Worm (Caenorhabditis elegans) whole organism, L4 larva: Measurements from ENCODE around the gene smrd-1.

ENCODE experiments used
- F44E2.7 ChIP-seq: fragments of 200-800 bp; sonication (Bioruptor generic); IDR thresholded peaks from 2 replicates; pipeline ENCODE4 v2.1.2; 2022; ENCODE audit warnings: missing genetic modification characterization, missing compliant biosample characterization
- T26A8.4 ChIP-seq: fragments of 200-800 bp; sonication (Bioruptor generic); IDR thresholded peaks from 2 replicates; pipeline ENCODE4 v1.3.6; 2022; ENCODE audit warnings: missing genetic modification characterization, missing compliant biosample characterization
- Y75B8A.6 ChIP-seq: fragments of 200-800 bp; sonication (Bioruptor generic); IDR thresholded peaks from 2 replicates; pipeline ENCODE4 v1.3.6; 2022; ENCODE audit warnings: missing genetic modification reagents, missing genetic modification characterization, missing compliant biosample characterization
- aha-1 ChIP-seq: fragments of 150-350 bp; peaks from one replicate; lab custom pipeline; 2014; ENCODE audit warnings: missing biosample characterization, missing genetic modification characterization
- arid-1 ChIP-seq: fragments of 200-800 bp; sonication (Bioruptor generic); conservative IDR thresholded peaks from 2 replicates; pipeline ENCODE4 v1.3.6; 2022; ENCODE audit warnings: missing genetic modification reagents, missing genetic modification characterization, missing compliant biosample characterization
- ceh-28 ChIP-seq: fragments of 150-350 bp; optimal IDR thresholded peaks from 2 replicates; lab custom pipeline; 2014; ENCODE audit warnings: missing biosample characterization, missing genetic modification reagents, missing genetic modification characterization
- ceh-44 ChIP-seq: fragments of 200-800 bp; sonication (Bioruptor generic); IDR thresholded peaks from 2 replicates; pipeline ENCODE4 v1.3.6; 2022; ENCODE audit warnings: missing genetic modification reagents, missing genetic modification characterization, missing compliant biosample characterization
- dmd-9 ChIP-seq: fragments of 200-800 bp; sonication (Bioruptor generic); IDR thresholded peaks from 2 replicates; pipeline ENCODE4 v1.3.6; 2022; ENCODE audit warnings: missing genetic modification reagents, missing genetic modification characterization, missing compliant biosample characterization
- egl-27 ChIP-seq: sonication (generic microtip); optimal IDR thresholded peaks from 3 replicates; lab custom pipeline; 2017; ENCODE audit warnings: missing biosample characterization, missing genetic modification reagents, missing genetic modification characterization
- egl-43 ChIP-seq: fragments of 200-800 bp; sonication (Bioruptor generic); IDR thresholded peaks from 2 replicates; pipeline ENCODE4 v1.3.6; 2022; ENCODE audit warnings: missing genetic modification reagents, missing genetic modification characterization, missing compliant biosample characterization
- fkh-10 ChIP-seq: fragments of 150-350 bp; optimal IDR thresholded peaks from 2 replicates; lab custom pipeline; 2014; ENCODE audit warnings: missing biosample characterization, missing genetic modification reagents, missing genetic modification characterization
- hif-1 ChIP-seq, 2 experiments: sonication (generic microtip); optimal IDR thresholded peaks; 2 replicates each; lab custom pipeline; 2016 to 2017; ENCODE audit warnings: missing compliant biosample characterization in 2 of 2, missing genetic modification characterization in 2 of 2, missing genetic modification reagents in 2 of 2, missing genotype in 2 of 2, mild to moderate bottlenecking in 1 of 2
- hlh-30 ChIP-seq: sonication (generic microtip); optimal IDR thresholded peaks from 2 replicates; lab custom pipeline; 2017; ENCODE audit warnings: antibody characterized with exemption, mild to moderate bottlenecking, missing genetic modification characterization, missing compliant biosample characterization; ENCODE audit not compliant: insufficient read depth
- hmg-1.1 ChIP-seq: fragments of 200-800 bp; sonication (Bioruptor generic); IDR thresholded peaks from 2 replicates; pipeline ENCODE4 v1.3.6; 2022; ENCODE audit warnings: missing genetic modification reagents, missing genetic modification characterization, missing compliant biosample characterization
- jun-1 ChIP-seq: fragments of 150-350 bp; optimal IDR thresholded peaks from 2 replicates; lab custom pipeline; 2014; ENCODE audit warnings: missing biosample characterization, missing genetic modification reagents, missing genetic modification characterization
- lsy-2 ChIP-seq, 2 experiments: fragments of 150-350 bp in 1 of 2; sonication (generic microtip) in 1 of 2; optimal IDR thresholded peaks; 2 replicates each; lab custom pipeline; 2014 to 2017; ENCODE audit warnings: missing biosample characterization in 2 of 2, missing genetic modification characterization in 2 of 2
- madf-5 ChIP-seq, 2 experiments: fragments of 200-800 bp; sonication (Bioruptor generic); IDR thresholded peaks; 2 replicates each; pipeline ENCODE4 v1.3.6; 2022; ENCODE audit warnings: missing compliant biosample characterization in 2 of 2, missing genetic modification characterization in 2 of 2
- mdl-1 ChIP-seq, 2 experiments: fragments of 150-350 bp in 1 of 2; sonication (generic microtip) in 1 of 2; optimal IDR thresholded peaks; 2 replicates each; lab custom pipeline; 2014 to 2017; ENCODE audit warnings: missing biosample characterization in 2 of 2, missing genetic modification characterization in 2 of 2
- mep-1 ChIP-seq: fragments of 150-350 bp; sonication (generic microtip); optimal IDR thresholded peaks from 3 replicates; lab custom pipeline; 2014; ENCODE audit warnings: missing biosample characterization, missing genetic modification characterization
- mes-2 ChIP-seq: sonication (generic microtip); optimal IDR thresholded peaks from 2 replicates; lab custom pipeline; 2016; ENCODE audit warnings: missing genotype, mild to moderate bottlenecking, missing genetic modification characterization, missing compliant biosample characterization; ENCODE audit not compliant: poor library complexity, severe bottlenecking
- nhr-10 ChIP-seq: fragments of 150-350 bp; optimal IDR thresholded peaks from 2 replicates; lab custom pipeline; 2014; ENCODE audit warnings: missing biosample characterization, missing genetic modification characterization
- nhr-111 ChIP-seq: fragments of 200-800 bp; sonication (Bioruptor generic); optimal IDR thresholded peaks from 2 replicates; lab custom pipeline; 2018; ENCODE audit warnings: mild to moderate bottlenecking, missing genetic modification characterization, missing compliant biosample characterization
- nhr-25 ChIP-seq: sonication (generic microtip); optimal IDR thresholded peaks from 2 replicates; lab custom pipeline; 2017; ENCODE audit warnings: missing genetic modification characterization, mild to moderate bottlenecking, missing compliant biosample characterization, antibody characterized with exemption, moderate library complexity, borderline replicate concordance; ENCODE audit not compliant: insufficient read depth
- nhr-41 ChIP-seq: fragments of 200-800 bp; sonication (Bioruptor generic); IDR thresholded peaks from 2 replicates; pipeline ENCODE4 v1.3.6; 2022; ENCODE audit warnings: missing genetic modification reagents, missing genetic modification characterization, missing compliant biosample characterization
- nhr-48 ChIP-seq: sonication (generic microtip); optimal IDR thresholded peaks from 2 replicates; lab custom pipeline; 2016; ENCODE audit warnings: mild to moderate bottlenecking, missing genetic modification characterization, missing compliant biosample characterization
- nhr-6 ChIP-seq: fragments of 150-350 bp; optimal IDR thresholded peaks from 2 replicates; lab custom pipeline; 2014; ENCODE audit warnings: missing biosample characterization, missing genetic modification characterization
- nhr-76 ChIP-seq: fragments of 150-350 bp; optimal IDR thresholded peaks from 2 replicates; lab custom pipeline; 2014; ENCODE audit warnings: missing biosample characterization, missing genetic modification characterization
- rbr-2 ChIP-seq: sonication (generic microtip); optimal IDR thresholded peaks from 2 replicates; lab custom pipeline; 2016; ENCODE audit warnings: missing genotype, missing genetic modification characterization, missing compliant biosample characterization
- saeg-2 ChIP-seq: fragments of 200-800 bp; sonication (Bioruptor generic); IDR thresholded peaks from 2 replicates; pipeline ENCODE4 v1.3.6; 2022; ENCODE audit warnings: missing genetic modification reagents, missing genetic modification characterization, missing compliant biosample characterization
- sdz-12 ChIP-seq: fragments of 200-800 bp; sonication (Bioruptor generic); optimal IDR thresholded peaks from 2 replicates; lab custom pipeline; 2018; ENCODE audit warnings: mild to moderate bottlenecking, missing genetic modification characterization, missing compliant biosample characterization
- set-16 ChIP-seq: fragments of 200-800 bp; sonication (Bioruptor generic); IDR thresholded peaks from 2 replicates; pipeline ENCODE4 v1.3.6; 2022; ENCODE audit warnings: missing genetic modification reagents, missing genetic modification characterization, missing compliant biosample characterization
- skn-1 ChIP-seq: fragments of 150-350 bp; optimal IDR thresholded peaks from 2 replicates; lab custom pipeline; 2014; ENCODE audit warnings: missing biosample characterization, missing genetic modification characterization
- snpc-1.2 ChIP-seq: fragments of 200-800 bp; sonication (Bioruptor generic); IDR thresholded peaks from 2 replicates; pipeline ENCODE4 v1.3.6; 2022; ENCODE audit warnings: missing genetic modification reagents, missing genetic modification characterization, missing compliant biosample characterization
- snpc-4 ChIP-seq: fragments of 150-350 bp; optimal IDR thresholded peaks from 2 replicates; lab custom pipeline; 2014; ENCODE audit warnings: missing biosample characterization, missing genetic modification characterization
- spr-3 ChIP-seq: fragments of 200-800 bp; sonication (Bioruptor generic); optimal IDR thresholded peaks from 2 replicates; lab custom pipeline; 2018; ENCODE audit warnings: mild to moderate bottlenecking, missing genetic modification characterization, missing compliant biosample characterization
- tag-97 ChIP-seq: fragments of 200-800 bp; sonication (Bioruptor generic); IDR thresholded peaks from 2 replicates; pipeline ENCODE4 v1.3.6; 2022; ENCODE audit warnings: missing genetic modification characterization, missing compliant biosample characterization
- unc-62 ChIP-seq, 3 experiments: fragments of 150-350 bp in 1 of 3; sonication (generic microtip); optimal IDR thresholded peaks in 2 of 3; peaks in 1 of 3; 1 replicate in 1 of 3; 2 replicates in 2 of 3; lab custom pipeline; 2014 to 2017; ENCODE audit warnings: missing biosample characterization in 3 of 3, missing genetic modification characterization in 3 of 3, missing genetic modification reagents in 3 of 3, missing genotype in 1 of 3
- vab-7 ChIP-seq: fragments of 200-800 bp; sonication (Bioruptor generic); IDR thresholded peaks from 2 replicates; pipeline ENCODE4 v1.3.6; 2022; ENCODE audit warnings: missing genetic modification reagents, missing genetic modification characterization, missing compliant biosample characterization
- zag-1 ChIP-seq: fragments of 150-350 bp; optimal IDR thresholded peaks from 2 replicates; lab custom pipeline; 2014; ENCODE audit warnings: missing biosample characterization, missing genetic modification characterization
- zfp-2 ChIP-seq: sonication (generic microtip); optimal IDR thresholded peaks from 2 replicates; lab custom pipeline; 2016; ENCODE audit warnings: mild to moderate bottlenecking, missing genetic modification characterization, missing compliant biosample characterization

smrd-1 gene

ce11 chrIII:10407198-10407663 lies 28.6 kb downstream of the smrd-1 start, which contains the start of gene hat-1 (continued):
- TF ChIP-seq arid-1 (GFP tag; lab: Robert Waterston, UW) (peak; percentile 94), Y75B8A.6 (GFP tag; lab: Robert Waterston, UW) (no peak), jun-1 (tag; lab: Kevin White, UChicago) (peak; percentile 57), mdl-1 (tag; optimal IDR thresholded peaks at IDR 0.05; lab: Kevin White, UChicago) (peak in 1 of 2 experiments; percentile 83), nhr-6 (tag; lab: Kevin White, UChicago) (peak; percentile 93), sdz-12 (GFP tag; lab: Kevin White, UChicago) (no peak), dmd-9 (GFP tag; lab: Robert Waterston, UW) (peak; percentile 94), ceh-28 (tag; lab: Kevin White, UChicago) (peak; percentile 25), egl-27 (tag; lab: Kevin White, UChicago) (no peak), nhr-111 (GFP tag; lab: Kevin White, UChicago) (no peak), snpc-1.2 (GFP tag; lab: Robert Waterston, UW) (0 out of 2 replicates have a peak, but pooled peaks have one; percentile 26), spr-3 (GFP tag; lab: Kevin White, UChicago) (peak; percentile 84), nhr-10 (tag; lab: Kevin White, UChicago) (no peak)
- TF ChIP-seq, all 104 proteins: peak for 68

ce11 chrIII:10404918-10405317 lies 30.9 kb downstream of the smrd-1 start, which contains the start of the genes M03C11.3 and chl-1:
M03C11.3 (plus strand) TSS chrIII:10405070.
chl-1 (minus strand) TSS chrIII:10405240.
- TF ChIP-seq dmd-9 (GFP tag; lab: Robert Waterston, UW) (no peak), nhr-76 (tag; lab: Kevin White, UChicago) (no peak), hlh-30 (tag; lab: Kevin White, UChicago) (no peak), T26A8.4 (no peak), hmg-1.1 (GFP tag; lab: Robert Waterston, UW) (no peak), nhr-41 (GFP tag; lab: Robert Waterston, UW) (no peak), rbr-2 (no peak), zfp-2 (no peak), F44E2.7 (GFP tag; lab: Robert Waterston, UW) (no peak), madf-5 (GFP tag; IDR thresholded peaks at IDR 0.05; lab: Robert Waterston, UW) (no peak), nhr-48 (tag; lab: Kevin White, UChicago) (no peak), skn-1 (tag; lab: Kevin White, UChicago) (no peak), nhr-25 (no peak), tag-97 (GFP tag; lab: Robert Waterston, UW) (no peak), snpc-4 (no peak)

ce11 chrIII:10398919-10399318 lies 36.9 kb downstream of the smrd-1 start:
- no peak for TF ChIP-seq zag-1 (tag; lab: Kevin White, UChicago)
- TF ChIP-seq set-16 (GFP tag; lab: Robert Waterston, UW) = peak; percentile 20; the same call in 1 of the 2 replicates
- no peak for TF ChIP-seq ceh-44
- no peak for TF ChIP-seq saeg-2 (GFP tag; lab: Robert Waterston, UW)
- TF ChIP-seq hlh-30 (tag; lab: Kevin White, UChicago) = peak; percentile 50
- peak in 1 of 2 experiments; percentile 47 for TF ChIP-seq unc-62 (GFP tag; optimal IDR thresholded peaks at IDR 0.05 in 1 of 2; lab: Kevin White, UChicago)
- no peak for TF ChIP-seq unc-62 (tag; optimal IDR thresholded peaks at IDR 0.05; lab: Kevin White, UChicago)
- peak; percentile 82 for TF ChIP-seq aha-1 (tag; lab: Kevin White, UChicago)
- TF ChIP-seq mes-2 (tag; lab: Kevin White, UChicago) = peak; percentile 21
- 0 out of 2 replicates have a peak, but pooled peaks have one; percentile 20 for TF ChIP-seq egl-43
- peak; percentile 38 for TF ChIP-seq fkh-10 (GFP tag; lab: Kevin White, UChicago)
- TF ChIP-seq vab-7 (GFP tag; lab: Robert Waterston, UW) = 0 out of 2 replicates have a peak, but pooled peaks have one; percentile 39
- peak; percentile 35 for TF ChIP-seq mep-1
- TF ChIP-seq lsy-2 (tag; optimal IDR thresholded peaks at IDR 0.05; lab: Kevin White, UChicago) = peak in 1 of 2 experiments; percentile 26
- TF ChIP-seq sdz-12 (GFP tag; lab: Kevin White, UChicago) = no peak
- no peak for TF ChIP-seq nhr-25
- no peak for TF ChIP-seq hif-1 (tag; optimal IDR thresholded peaks at IDR 0.05; lab: Kevin White, UChicago)
- peak; percentile 60; the same call in 1 of the 2 replicates for TF ChIP-seq hmg-1.1 (GFP tag; lab: Robert Waterston, UW)
- TF ChIP-seq rbr-2 = peak; percentile 8
- peak in 1 of 2 experiments; percentile 68 for TF ChIP-seq mdl-1 (tag; optimal IDR thresholded peaks at IDR 0.05; lab: Kevin White, UChicago)
